Worm (Caenorhabditis elegans) whole organism, mixed stage, embryonic: Measurements from ENCODE around the gene lin-14.

Experiments
- M03D4.4 ChIP-seq: sonication (generic microtip); optimal IDR thresholded peaks from 2 replicates; lab custom pipeline; 2017; ENCODE audit warnings: mild to moderate bottlenecking, missing genetic modification characterization, missing compliant biosample characterization
- bed-3 ChIP-seq: fragments of 200-800 bp; sonication (Bioruptor generic); optimal IDR thresholded peaks from 3 replicates; lab custom pipeline; 2018; ENCODE audit warnings: mild to moderate bottlenecking, missing genetic modification characterization, moderate library complexity, missing compliant biosample characterization
- ceh-39 ChIP-seq: fragments of 150-350 bp; optimal IDR thresholded peaks from 2 replicates; lab custom pipeline; 2014; ENCODE audit warnings: missing biosample characterization, missing genetic modification characterization
- ceh-43 ChIP-seq: fragments of 200-800 bp; sonication (Bioruptor generic); optimal IDR thresholded peaks from 2 replicates; lab custom pipeline; 2018; ENCODE audit warnings: mild to moderate bottlenecking, missing genetic modification characterization, moderate library complexity, missing compliant biosample characterization
- ceh-83 ChIP-seq: fragments of 200-800 bp; sonication (Bioruptor generic); optimal IDR thresholded peaks from 2 replicates; lab custom pipeline; 2018; ENCODE audit warnings: mild to moderate bottlenecking, missing genetic modification characterization, missing compliant biosample characterization
- ces-1 ChIP-seq: fragments of 150-350 bp; optimal IDR thresholded peaks from 2 replicates; lab custom pipeline; 2014; ENCODE audit warnings: missing biosample characterization, missing genetic modification reagents, missing genetic modification characterization
- cnd-1 ChIP-seq: fragments of 200-800 bp; sonication (Bioruptor generic); optimal IDR thresholded peaks from 2 replicates; lab custom pipeline; 2018; ENCODE audit warnings: mild to moderate bottlenecking, missing genetic modification characterization, missing compliant biosample characterization
- drap-1 ChIP-seq: fragments of 200-800 bp; sonication (Bioruptor generic); optimal IDR thresholded peaks from 3 replicates; lab custom pipeline; 2018; ENCODE audit warnings: mild to moderate bottlenecking, missing genetic modification characterization, missing compliant biosample characterization
- elt-1 ChIP-seq: sonication (generic microtip); optimal IDR thresholded peaks from 2 replicates; lab custom pipeline; 2017; ENCODE audit warnings: missing genetic modification characterization, mild to moderate bottlenecking, missing compliant biosample characterization, antibody characterized with exemption, moderate library complexity, borderline replicate concordance; ENCODE audit not compliant: insufficient read depth
- elt-3 ChIP-seq: fragments of 150-350 bp; optimal IDR thresholded peaks from 2 replicates; lab custom pipeline; 2014; ENCODE audit warnings: missing biosample characterization, missing genetic modification characterization
- flh-1 ChIP-seq: fragments of 200-800 bp; sonication (Bioruptor generic); optimal IDR thresholded peaks from 2 replicates; lab custom pipeline; 2018; ENCODE audit warnings: mild to moderate bottlenecking, missing genetic modification characterization, moderate library complexity, missing compliant biosample characterization
- ham-2 ChIP-seq: fragments of 200-800 bp; sonication (Bioruptor generic); optimal IDR thresholded peaks from 2 replicates; lab custom pipeline; 2018; ENCODE audit warnings: mild to moderate bottlenecking, missing genetic modification characterization, missing compliant biosample characterization
- hlh-1 ChIP-seq: fragments of 150-350 bp; optimal IDR thresholded peaks from 2 replicates; lab custom pipeline; 2014; ENCODE audit warnings: missing biosample characterization, missing genetic modification reagents, missing genetic modification characterization
- lin-13 ChIP-seq: fragments of 150-350 bp; optimal IDR thresholded peaks from 2 replicates; lab custom pipeline; 2014; ENCODE audit warnings: missing biosample characterization, missing genetic modification characterization
- lin-32 ChIP-seq: fragments of 200-800 bp; sonication (Bioruptor generic); optimal IDR thresholded peaks from 2 replicates; lab custom pipeline; 2018; ENCODE audit warnings: mild to moderate bottlenecking, missing genetic modification characterization, missing compliant biosample characterization
- lsy-2 ChIP-seq: fragments of 150-350 bp; optimal IDR thresholded peaks from 2 replicates; lab custom pipeline; 2014; ENCODE audit warnings: missing biosample characterization, missing genetic modification characterization
- mab-5 ChIP-seq: fragments of 150-350 bp; optimal IDR thresholded peaks from 2 replicates; lab custom pipeline; 2014; ENCODE audit warnings: missing biosample characterization, missing genetic modification characterization
- mls-2 ChIP-seq: sonication (generic microtip); optimal IDR thresholded peaks from 2 replicates; lab custom pipeline; 2016; ENCODE audit warnings: mild to moderate bottlenecking, missing genetic modification characterization, moderate library complexity, missing compliant biosample characterization
- nhr-12 ChIP-seq: fragments of 150-350 bp; optimal IDR thresholded peaks from 2 replicates; lab custom pipeline; 2014; ENCODE audit warnings: missing biosample characterization, missing genetic modification characterization
- nhr-2 ChIP-seq: fragments of 150-350 bp; optimal IDR thresholded peaks from 2 replicates; lab custom pipeline; 2014; ENCODE audit warnings: missing biosample characterization, missing genetic modification characterization
- nhr-76 ChIP-seq: sonication (generic microtip); optimal IDR thresholded peaks from 2 replicates; lab custom pipeline; 2017; ENCODE audit warnings: missing biosample characterization, missing genetic modification characterization
- pha-4 ChIP-seq: fragments of 150-350 bp; optimal IDR thresholded peaks from 2 replicates; lab custom pipeline; 2018; ENCODE audit warnings: missing biosample characterization, missing genetic modification reagents, missing genetic modification characterization
- sem-2 ChIP-seq: fragments of 200-800 bp; sonication (Bioruptor generic); optimal IDR thresholded peaks from 2 replicates; lab custom pipeline; 2018; ENCODE audit warnings: mild to moderate bottlenecking, missing genetic modification characterization, missing compliant biosample characterization
- snpc-4 ChIP-seq: fragments of 150-350 bp; optimal IDR thresholded peaks from 2 replicates; lab custom pipeline; 2014; ENCODE audit warnings: missing biosample characterization, missing genetic modification characterization
- sptf-1 ChIP-seq: sonication (generic microtip); optimal IDR thresholded peaks from 2 replicates; lab custom pipeline; 2017; ENCODE audit warnings: mild to moderate bottlenecking, missing genetic modification characterization, moderate library complexity, missing compliant biosample characterization
- tbx-8 ChIP-seq: fragments of 200-800 bp; sonication (Bioruptor generic); optimal IDR thresholded peaks from 2 replicates; lab custom pipeline; 2018; ENCODE audit warnings: mild to moderate bottlenecking, missing genetic modification characterization, moderate library complexity, missing compliant biosample characterization
- unc-120 ChIP-seq: sonication (generic microtip); optimal IDR thresholded peaks from 2 replicates; lab custom pipeline; 2017; ENCODE audit warnings: missing genetic modification characterization, missing compliant biosample characterization; ENCODE audit not compliant: poor library complexity, severe bottlenecking
- unc-39 ChIP-seq: fragments of 150-350 bp; optimal IDR thresholded peaks from 2 replicates; lab custom pipeline; 2014; ENCODE audit warnings: missing biosample characterization, missing genetic modification characterization
- unc-62 ChIP-seq: fragments of 150-350 bp; optimal IDR thresholded peaks from 2 replicates; lab custom pipeline; 2014; ENCODE audit warnings: missing biosample characterization, missing genetic modification reagents, missing genetic modification characterization
- ztf-11 ChIP-seq: fragments of 150-350 bp; optimal IDR thresholded peaks from 2 replicates; lab custom pipeline; 2014; ENCODE audit warnings: missing biosample characterization, missing genetic modification characterization

The lin-14 gene

DNA sequence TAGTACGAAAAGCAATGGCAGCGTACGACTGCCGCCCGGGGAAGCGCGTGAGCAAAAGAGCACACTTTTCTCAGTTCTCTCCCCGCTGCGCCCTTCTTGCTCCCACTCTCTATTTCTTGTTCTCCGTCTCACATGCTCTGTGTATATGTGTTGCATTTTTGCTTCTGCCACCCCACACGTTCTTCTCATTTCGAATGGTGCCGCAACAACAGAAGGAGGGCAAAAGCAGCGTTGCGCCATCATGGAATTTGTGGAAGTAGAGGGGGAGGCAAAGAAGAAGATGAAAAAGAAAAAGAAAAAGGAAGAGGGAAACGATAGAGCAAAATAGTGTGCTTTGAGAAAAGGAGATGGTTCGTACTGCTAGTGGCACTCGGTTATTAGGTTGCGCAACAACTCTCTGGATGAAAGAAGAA is 2.0 kb downstream of the lin-14 start (continued):
- TF ChIP-seq M03D4.4 (no peak), snpc-4 (no peak), flh-1 (GFP tag; lab: Kevin White, UChicago) (no peak), sptf-1 (tag; lab: Kevin White, UChicago) (peak; percentile 8), cnd-1 (tag; lab: Kevin White, UChicago) (no peak), unc-39 (tag; lab: Kevin White, UChicago) (no peak), bed-3 (GFP tag; lab: Kevin White, UChicago) (peak; percentile 21), mls-2 (tag; lab: Kevin White, UChicago) (peak; percentile 41), lin-13 (no peak)

DNA sequence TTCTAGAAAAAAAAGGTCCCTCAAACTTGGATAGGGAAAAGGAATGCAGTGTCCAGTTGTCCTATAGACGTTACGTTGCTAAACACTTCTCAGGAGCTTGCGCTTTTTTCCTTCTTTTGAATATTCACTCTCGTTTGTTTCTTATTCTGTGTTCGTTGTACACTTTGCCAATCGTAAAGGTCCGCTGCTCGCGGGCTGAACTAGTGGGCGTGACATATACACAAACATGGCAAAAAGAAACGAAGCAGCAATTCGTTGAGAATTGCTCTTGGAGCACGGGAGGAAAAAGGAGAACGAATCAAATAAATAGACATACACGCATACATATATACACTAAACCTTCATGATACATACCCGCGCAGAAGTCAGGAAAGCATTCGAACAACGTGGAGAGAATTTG is 3.5 kb downstream of the lin-14 start:
- TF ChIP-seq snpc-4 (no peak), unc-62 (no peak), mab-5 (tag; lab: Kevin White, UChicago) (no peak), tbx-8 (GFP tag; lab: Kevin White, UChicago) (no peak), ztf-11 (tag; lab: Kevin White, UChicago) (no peak), drap-1 (GFP tag; lab: Kevin White, UChicago) (no peak), nhr-76 (tag; lab: Kevin White, UChicago) (no peak), ces-1 (GFP tag; lab: Kevin White, UChicago) (no peak), cnd-1 (tag; lab: Kevin White, UChicago) (no peak), nhr-12 (tag; lab: Kevin White, UChicago) (no peak), flh-1 (GFP tag; lab: Kevin White, UChicago) (no peak), lin-13 (no peak), pha-4 (tag; lab: Kevin White, UChicago) (no peak), hlh-1 (tag; lab: Kevin White, UChicago) (no peak)
- TF ChIP-seq, all 35 proteins: peak for 0

DNA sequence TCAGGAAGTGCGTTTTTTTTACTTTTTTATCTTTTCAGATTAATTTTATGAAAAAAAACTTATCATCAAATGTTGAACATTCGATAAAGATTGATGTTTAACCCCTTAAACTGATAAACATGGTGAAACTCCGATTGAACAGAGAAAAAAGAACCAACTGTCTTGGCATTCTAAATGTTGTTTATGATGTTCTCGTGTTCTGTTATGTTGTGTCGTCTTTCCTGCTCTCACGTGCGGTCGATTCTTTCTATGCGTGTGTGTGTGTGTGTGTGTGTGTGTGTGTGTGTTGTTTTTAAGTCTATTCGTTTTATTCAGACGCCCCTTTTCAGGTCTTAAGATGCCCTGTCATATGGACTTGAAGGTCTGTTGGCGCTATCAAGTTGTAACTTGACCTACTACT is 4.2 kb downstream of the lin-14 start:
- no peak for TF ChIP-seq bed-3 (GFP tag; lab: Kevin White, UChicago)
- TF ChIP-seq tbx-8 (GFP tag; lab: Kevin White, UChicago), result no peak
- TF ChIP-seq sem-2 (GFP tag; lab: Kevin White, UChicago), result no peak
- TF ChIP-seq unc-39 (tag; lab: Kevin White, UChicago), result no peak
- no peak for TF ChIP-seq mab-5 (tag; lab: Kevin White, UChicago)
- TF ChIP-seq pha-4 (tag; lab: Kevin White, UChicago), result no peak
- no peak for TF ChIP-seq ceh-43 (GFP tag; lab: Kevin White, UChicago)
- TF ChIP-seq elt-3 (tag; lab: Kevin White, UChicago), result no peak
- no peak for TF ChIP-seq lin-32
- TF ChIP-seq unc-120 (tag; lab: Kevin White, UChicago), result no peak
- no peak for TF ChIP-seq lsy-2 (tag; lab: Kevin White, UChicago)
- TF ChIP-seq drap-1 (GFP tag; lab: Kevin White, UChicago), result no peak
- no peak for TF ChIP-seq hlh-1 (tag; lab: Kevin White, UChicago)
- TF ChIP-seq ztf-11 (tag; lab: Kevin White, UChicago), result no peak
- no peak for TF ChIP-seq ceh-39 (tag; lab: Kevin White, UChicago)
- no peak for TF ChIP-seq nhr-12 (tag; lab: Kevin White, UChicago)

DNA sequence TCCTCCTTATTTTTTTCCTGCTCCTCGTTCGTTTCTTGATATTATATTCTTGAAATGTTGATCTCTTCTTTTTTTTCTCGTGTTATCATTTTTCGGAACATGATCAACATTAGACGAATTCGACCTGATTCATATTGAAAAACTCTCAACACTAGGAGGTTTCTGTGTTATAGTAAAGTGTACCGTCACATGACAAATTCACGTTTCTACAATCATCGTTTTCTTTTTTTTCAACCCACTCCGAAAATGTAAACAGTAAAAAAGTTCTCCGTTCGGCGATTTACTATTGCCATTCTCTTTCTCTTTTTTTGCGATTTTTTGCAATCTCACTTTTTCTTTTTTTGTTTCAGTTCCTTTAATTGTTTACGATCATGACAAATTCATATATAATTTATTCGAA is 6.0 kb downstream of the lin-14 start:
- no peak for TF ChIP-seq snpc-4
- no peak for TF ChIP-seq ceh-39 (tag; lab: Kevin White, UChicago)
- no peak for TF ChIP-seq lin-13
- TF ChIP-seq sem-2 (GFP tag; lab: Kevin White, UChicago), result no peak
- no peak for TF ChIP-seq ztf-11 (tag; lab: Kevin White, UChicago)
- TF ChIP-seq pha-4 (tag; lab: Kevin White, UChicago), result no peak
- no peak for TF ChIP-seq ham-2 (GFP tag; lab: Kevin White, UChicago)
- no peak for TF ChIP-seq elt-1
- no peak for TF ChIP-seq M03D4.4
- TF ChIP-seq sptf-1 (tag; lab: Kevin White, UChicago), result no peak

ce11 chrX:11471893-11472292 is 6.5 kb downstream of the lin-14 start:
- TF ChIP-seq ceh-43 (GFP tag; lab: Kevin White, UChicago), result no peak
- no peak for TF ChIP-seq unc-62
- no peak for TF ChIP-seq flh-1 (GFP tag; lab: Kevin White, UChicago)
- TF ChIP-seq drap-1 (GFP tag; lab: Kevin White, UChicago), result no peak
- no peak for TF ChIP-seq snpc-4
- TF ChIP-seq cnd-1 (tag; lab: Kevin White, UChicago), result no peak
- TF ChIP-seq hlh-1 (tag; lab: Kevin White, UChicago), result no peak
- TF ChIP-seq sem-2 (GFP tag; lab: Kevin White, UChicago), result no peak
- no peak for TF ChIP-seq ztf-11 (tag; lab: Kevin White, UChicago)
- TF ChIP-seq nhr-76 (tag; lab: Kevin White, UChicago), result no peak
- no peak for TF ChIP-seq nhr-2 (tag; lab: Kevin White, UChicago)
- no peak for TF ChIP-seq pha-4 (tag; lab: Kevin White, UChicago)
- TF ChIP-seq nhr-12 (tag; lab: Kevin White, UChicago), result no peak
- no peak for TF ChIP-seq mab-5 (tag; lab: Kevin White, UChicago)
- TF ChIP-seq ceh-83 (GFP tag; lab: Kevin White, UChicago), result no peak
- no peak for TF ChIP-seq ham-2 (GFP tag; lab: Kevin White, UChicago)
